Worm (Caenorhabditis elegans): ENCODE data around the gene spp-20.

DNA sequence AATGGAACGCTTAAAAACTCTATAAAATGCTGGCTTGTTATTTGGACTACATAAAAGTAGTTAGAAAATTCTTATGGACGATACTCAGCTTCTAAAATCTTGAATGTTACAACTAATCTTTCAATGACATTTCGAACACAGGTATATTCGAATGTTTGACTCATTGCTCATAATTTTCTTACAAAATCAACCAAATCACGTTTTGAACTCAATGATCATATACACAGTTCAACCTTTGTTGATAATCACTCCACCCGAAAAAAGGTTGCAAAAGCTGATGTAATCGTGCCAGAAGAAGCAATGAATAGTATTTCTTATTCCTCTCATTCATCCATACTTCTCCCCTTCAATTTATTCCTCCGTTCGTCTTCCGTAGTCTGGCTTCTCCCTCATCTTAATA is 8.9 kb downstream of the spp-20 start, which contains the start of gene K04A8.20:
- TF ChIP-seq ztf-11 (tag; optimal IDR thresholded peaks at IDR 0.05) = no peak
- no peak for TF ChIP-seq tbx-2 (tag; optimal IDR thresholded peaks at IDR 0.05)
- TF ChIP-seq nhr-71 (tag; optimal IDR thresholded peaks at IDR 0.05) = no peak
- TF ChIP-seq elt-3 (tag; optimal IDR thresholded peaks at IDR 0.05) = no peak
- no peak for TF ChIP-seq pqm-1 (tag; optimal IDR thresholded peaks at IDR 0.05)
- no peak for TF ChIP-seq F16B12.6 (tag; optimal IDR thresholded peaks at IDR 0.05)
- TF ChIP-seq ztf-4 (tag; optimal IDR thresholded peaks at IDR 0.05) = no peak
- no peak for TF ChIP-seq unc-62 (GFP tag; optimal IDR thresholded peaks at IDR 0.05)
- no peak for TF ChIP-seq snpc-4 (tag; optimal IDR thresholded peaks at IDR 0.05)

All from whole organism, L1 larva.